Worm (Caenorhabditis elegans): ENCODE measurements around the gene T09A5.15.

T09A5.15 gene

DNA sequence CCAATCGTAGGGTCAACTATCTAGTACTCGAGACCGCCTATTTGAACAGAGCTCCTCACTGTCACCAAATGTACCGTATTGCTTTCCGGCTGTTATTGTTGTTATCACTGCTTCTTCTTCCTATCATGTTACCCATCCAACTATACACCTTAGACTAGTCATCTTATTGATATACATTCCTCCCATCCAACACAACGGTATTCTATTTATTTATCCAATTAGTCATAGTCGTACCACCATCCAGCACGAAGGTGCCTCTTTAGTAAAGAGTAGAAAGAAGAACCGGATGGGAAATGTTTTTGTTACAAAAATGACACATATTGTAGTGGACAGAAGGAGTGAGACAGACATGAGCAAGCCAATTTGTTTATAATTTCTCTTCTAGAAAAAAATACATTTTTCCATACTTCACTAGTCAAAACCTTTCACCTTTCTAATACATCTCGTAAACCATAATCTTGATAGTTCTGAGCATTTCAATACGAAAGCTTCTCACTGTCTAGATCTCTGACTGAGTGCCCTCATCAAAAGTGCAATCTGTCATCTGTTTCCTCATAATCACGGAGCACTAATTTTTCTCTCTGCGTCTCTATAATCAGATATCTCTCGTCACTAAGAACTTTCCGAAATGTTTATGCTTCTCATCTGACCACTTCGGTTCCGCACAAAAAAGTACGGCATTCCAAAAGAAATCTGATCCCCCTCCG, 47.4 kb upstream of the T09A5.15 start:
- TF ChIP-seq nhr-76 (tag; optimal IDR thresholded peaks at IDR 0.05) = no peak
- no peak for TF ChIP-seq nhr-237 (tag; optimal IDR thresholded peaks at IDR 0.05)
- TF ChIP-seq ces-1 (GFP tag; optimal IDR thresholded peaks at IDR 0.05) = peak; percentile 7
- TF ChIP-seq mls-2 (tag; optimal IDR thresholded peaks at IDR 0.05) = no peak
- TF ChIP-seq ceh-39 (tag; optimal IDR thresholded peaks at IDR 0.05) = no peak
- TF ChIP-seq drap-1 (GFP tag; optimal IDR thresholded peaks at IDR 0.05) = no peak
- no peak for TF ChIP-seq nhr-2 (tag; optimal IDR thresholded peaks at IDR 0.05)
- peak; percentile 7 for TF ChIP-seq ztf-11 (tag; optimal IDR thresholded peaks at IDR 0.05)
- TF ChIP-seq ceh-43 (GFP tag; optimal IDR thresholded peaks at IDR 0.05) = no peak
- TF ChIP-seq lsy-2 (tag; optimal IDR thresholded peaks at IDR 0.05) = peak; percentile 29
- TF ChIP-seq pha-4 (tag; optimal IDR thresholded peaks at IDR 0.05) = peak; percentile 35
- TF ChIP-seq flh-1 (GFP tag; optimal IDR thresholded peaks at IDR 0.05) = no peak

- TF ChIP-seq sptf-1 (tag; optimal IDR thresholded peaks at IDR 0.05) = peak; percentile 77
- TF ChIP-seq unc-120 (tag; optimal IDR thresholded peaks at IDR 0.05; ENCODE audit: poor library complexity, severe bottlenecking) = peak; percentile 49
- peak; percentile 8 for TF ChIP-seq lin-13 (tag; optimal IDR thresholded peaks at IDR 0.05)
- peak; percentile 55 for TF ChIP-seq M03D4.4 (tag; optimal IDR thresholded peaks at IDR 0.05)
- peak; percentile 3 for TF ChIP-seq ham-2 (GFP tag; optimal IDR thresholded peaks at IDR 0.05)
- TF ChIP-seq ztf-11 (tag; optimal IDR thresholded peaks at IDR 0.05) = peak; percentile 57
- TF ChIP-seq zip-8 (tag; optimal IDR thresholded peaks at IDR 0.05) = no peak
- TF ChIP-seq bed-3 (GFP tag; optimal IDR thresholded peaks at IDR 0.05) = no peak
- no peak for TF ChIP-seq nhr-28 (tag; optimal IDR thresholded peaks at IDR 0.05)
- TF ChIP-seq snpc-4 (tag; optimal IDR thresholded peaks at IDR 0.05) = no peak
- TF ChIP-seq nhr-76 (tag; optimal IDR thresholded peaks at IDR 0.05) = no peak
- TF ChIP-seq drap-1 (GFP tag; optimal IDR thresholded peaks at IDR 0.05) = peak; percentile 29
- no peak for TF ChIP-seq elt-3 (tag; optimal IDR thresholded peaks at IDR 0.05)
- TF ChIP-seq mep-1 (tag; optimal IDR thresholded peaks at IDR 0.05) = no peak
- TF ChIP-seq pha-4 (tag; optimal IDR thresholded peaks at IDR 0.05) = peak; percentile 25
- TF ChIP-seq mls-2 (tag; optimal IDR thresholded peaks at IDR 0.05) = peak; percentile 42
- TF ChIP-seq hlh-1 (tag; optimal IDR thresholded peaks at IDR 0.05) = peak; percentile 54
- peak; percentile 98 for TF ChIP-seq nhr-2 (tag; optimal IDR thresholded peaks at IDR 0.05)
- peak; percentile 23 for TF ChIP-seq elt-1 (tag; optimal IDR thresholded peaks at IDR 0.05; ENCODE audit: borderline replicate concordance, insufficient read depth)
- TF ChIP-seq ceh-43 (GFP tag; optimal IDR thresholded peaks at IDR 0.05) = peak; percentile 15
- TF ChIP-seq unc-39 (tag; optimal IDR thresholded peaks at IDR 0.05) = no peak
- no peak for TF ChIP-seq flh-1 (GFP tag; optimal IDR thresholded peaks at IDR 0.05)
- no peak for TF ChIP-seq cnd-1 (tag; optimal IDR thresholded peaks at IDR 0.05)
Measured at ce11 chrII:7810869-7811543, 46.8 kb upstream of the T09A5.15 start, which contains the start of gene cki-1. TSS of gene cki-1 (plus strand) at chrII:7811240.

DNA sequence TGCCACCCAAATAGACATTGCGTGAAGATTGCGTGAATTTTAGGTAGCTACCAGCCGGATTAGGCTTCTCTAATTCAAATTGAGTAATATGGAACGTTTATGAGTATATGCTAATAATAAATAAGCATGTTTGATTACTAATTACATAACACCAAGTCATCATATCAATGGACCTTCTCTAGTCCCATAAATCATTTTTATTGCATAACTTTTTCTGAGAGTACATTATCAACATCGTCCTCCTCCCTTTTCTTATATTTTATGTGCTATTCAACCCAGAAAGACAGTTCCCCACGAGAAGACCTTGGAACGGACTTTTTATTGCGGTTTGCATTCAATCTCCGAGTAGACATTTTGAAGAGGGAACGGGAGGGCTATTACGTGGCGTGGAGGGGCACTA, 45.4 kb upstream of the T09A5.15 start:
- peak; percentile 14 for TF ChIP-seq zip-8 (tag; optimal IDR thresholded peaks at IDR 0.05)
- no peak for TF ChIP-seq lin-13 (tag; optimal IDR thresholded peaks at IDR 0.05)
- TF ChIP-seq unc-62 (GFP tag; optimal IDR thresholded peaks at IDR 0.05) = peak; percentile 65
- TF ChIP-seq nhr-237 (tag; optimal IDR thresholded peaks at IDR 0.05) = no peak
- peak; percentile 7 for TF ChIP-seq nhr-12 (tag; optimal IDR thresholded peaks at IDR 0.05)
- TF ChIP-seq unc-120 (tag; optimal IDR thresholded peaks at IDR 0.05; ENCODE audit: poor library complexity, severe bottlenecking) = no peak
- TF ChIP-seq nhr-28 (tag; optimal IDR thresholded peaks at IDR 0.05) = no peak
- no peak for TF ChIP-seq sem-2 (GFP tag; optimal IDR thresholded peaks at IDR 0.05)
- peak; percentile 79 for TF ChIP-seq nhr-2 (tag; optimal IDR thresholded peaks at IDR 0.05)
- peak; percentile 18 for TF ChIP-seq ham-2 (GFP tag; optimal IDR thresholded peaks at IDR 0.05)
- no peak for TF ChIP-seq blmp-1 (tag; optimal IDR thresholded peaks at IDR 0.05)
- TF ChIP-seq mab-5 (tag; optimal IDR thresholded peaks at IDR 0.05) = peak; percentile 46
- TF ChIP-seq ztf-11 (tag; optimal IDR thresholded peaks at IDR 0.05) = peak; percentile 7
- TF ChIP-seq bed-3 (GFP tag; optimal IDR thresholded peaks at IDR 0.05) = no peak
- no peak for TF ChIP-seq mls-2 (tag; optimal IDR thresholded peaks at IDR 0.05)
- no peak for TF ChIP-seq elt-3 (tag; optimal IDR thresholded peaks at IDR 0.05)
- TF ChIP-seq ceh-39 (tag; optimal IDR thresholded peaks at IDR 0.05) = no peak
- TF ChIP-seq pha-4 (tag; optimal IDR thresholded peaks at IDR 0.05) = no peak
- no peak for TF ChIP-seq ceh-43 (GFP tag; optimal IDR thresholded peaks at IDR 0.05)
- TF ChIP-seq lsy-2 (tag; optimal IDR thresholded peaks at IDR 0.05) = no peak
- no peak for TF ChIP-seq mep-1 (tag; optimal IDR thresholded peaks at IDR 0.05)
- peak; percentile 50 for TF ChIP-seq ces-1 (GFP tag; optimal IDR thresholded peaks at IDR 0.05)
- no peak for TF ChIP-seq nhr-76 (tag; optimal IDR thresholded peaks at IDR 0.05)
- TF ChIP-seq ceh-83 (GFP tag; optimal IDR thresholded peaks at IDR 0.05) = no peak
- no peak for TF ChIP-seq snpc-4 (tag; optimal IDR thresholded peaks at IDR 0.05)
- no peak for TF ChIP-seq elt-1 (tag; optimal IDR thresholded peaks at IDR 0.05; ENCODE audit: borderline replicate concordance, insufficient read depth)
- TF ChIP-seq lin-32 (GFP tag; optimal IDR thresholded peaks at IDR 0.05) = peak; percentile 21
- no peak for TF ChIP-seq tbx-8 (GFP tag; optimal IDR thresholded peaks at IDR 0.05)
- no peak for TF ChIP-seq cnd-1 (tag; optimal IDR thresholded peaks at IDR 0.05)
- no peak for TF ChIP-seq drap-1 (GFP tag; optimal IDR thresholded peaks at IDR 0.05)
- TF ChIP-seq flh-1 (GFP tag; optimal IDR thresholded peaks at IDR 0.05) = no peak
- TF ChIP-seq unc-39 (tag; optimal IDR thresholded peaks at IDR 0.05) = no peak
- TF ChIP-seq hlh-1 (tag; optimal IDR thresholded peaks at IDR 0.05) = no peak
- TF ChIP-seq sptf-1 (tag; optimal IDR thresholded peaks at IDR 0.05) = peak; percentile 49
- peak; percentile 27 for TF ChIP-seq M03D4.4 (tag; optimal IDR thresholded peaks at IDR 0.05)
